Fruit fly (Drosophila melanogaster) whole organism, embryonic: ENCODE data around the gene Zir.

Experiments
- Aef1 ChIP-seq: fragments of 200-800 bp; sonication (Bioruptor generic); IDR thresholded peaks from 3 replicates; pipeline ENCODE4 v1.3.6; 2022; ENCODE audit warnings: missing biosample characterization, missing genetic modification characterization
- Antp ChIP-seq: fragments of 200-800 bp; sonication (Bioruptor generic); optimal IDR thresholded peaks from 3 replicates; lab custom pipeline; 2016; ENCODE audit warnings: missing biosample characterization, missing genetic modification characterization
- Bgb ChIP-seq: fragments of 200-800 bp; sonication (Bioruptor generic); IDR thresholded peaks from 2 replicates; pipeline ENCODE4 v1.3.6; 2022; ENCODE audit warnings: missing biosample characterization, missing genetic modification characterization; ENCODE audit not compliant: partially characterized antibody
- Bteb2 ChIP-seq: fragments of 200-800 bp; sonication (Bioruptor generic); optimal IDR thresholded peaks from 2 replicates; lab custom pipeline; 2016; ENCODE audit warnings: missing biosample characterization, missing genetic modification characterization
- CG10366 ChIP-seq: fragments of 200-800 bp; sonication (Bioruptor generic); IDR thresholded peaks from 2 replicates; pipeline ENCODE4 v1.3.6; 2022; ENCODE audit warnings: missing biosample characterization, missing genetic modification characterization
- CG13287 ChIP-seq: fragments of 200-800 bp; sonication (Bioruptor generic); IDR thresholded peaks from 2 replicates; pipeline ENCODE4 v1.3.6; 2022; ENCODE audit warnings: missing biosample characterization, missing genetic modification characterization; ENCODE audit not compliant: partially characterized antibody
- CG15696 ChIP-seq: fragments of 200-800 bp; sonication (Bioruptor generic); optimal IDR thresholded peaks from 2 replicates; lab custom pipeline; 2019; ENCODE audit warnings: missing biosample characterization, mild to moderate bottlenecking, missing genetic modification characterization, moderate library complexity
- CG1603 ChIP-seq: fragments of 200-800 bp; sonication (Bioruptor generic); optimal IDR thresholded peaks from 2 replicates; lab custom pipeline; 2019; ENCODE audit warnings: missing biosample characterization, mild to moderate bottlenecking, missing genetic modification characterization, moderate library complexity
- CG30020 ChIP-seq: fragments of 200-800 bp; optimal IDR thresholded peaks from 2 replicates; lab custom pipeline; 2019; ENCODE audit warnings: missing biosample characterization, mild to moderate bottlenecking, missing genetic modification characterization, moderate library complexity
- CG3995 ChIP-seq: fragments of 200-800 bp; sonication (Bioruptor generic); optimal IDR thresholded peaks from 3 replicates; lab custom pipeline; 2016; ENCODE audit warnings: missing biosample characterization, missing genetic modification characterization
- CG4328 ChIP-seq: fragments of 200-800 bp; sonication (Bioruptor generic); optimal IDR thresholded peaks from 3 replicates; lab custom pipeline; 2017; ENCODE audit warnings: missing biosample characterization, missing genetic modification reagents, missing genetic modification characterization
- CG4707 ChIP-seq: fragments of 200-800 bp; sonication (Bioruptor generic); optimal IDR thresholded peaks from 2 replicates; lab custom pipeline; 2018; ENCODE audit warnings: missing biosample characterization, mild to moderate bottlenecking, missing genetic modification characterization, moderate library complexity
- CG6175 ChIP-seq: fragments of 200-800 bp; sonication (Bioruptor generic); IDR thresholded peaks from 3 replicates; pipeline ENCODE4 v1.3.6; 2022; ENCODE audit warnings: missing biosample characterization, missing genetic modification characterization
- CG6791 ChIP-seq: fragments of 200-800 bp; sonication (Bioruptor generic); IDR thresholded peaks from 3 replicates; pipeline ENCODE4 v1.3.6; 2022; ENCODE audit warnings: missing biosample characterization, missing genetic modification characterization; ENCODE audit not compliant: partially characterized antibody
- CG6854 ChIP-seq: fragments of 200-800 bp; sonication (Bioruptor generic); optimal IDR thresholded peaks from 3 replicates; lab custom pipeline; 2017; ENCODE audit warnings: missing biosample characterization, mild to moderate bottlenecking, missing genetic modification characterization
- CG7372 ChIP-seq: fragments of 200-800 bp; sonication (Bioruptor generic); IDR thresholded peaks from 2 replicates; pipeline ENCODE4 v1.3.6; 2022; ENCODE audit warnings: missing biosample characterization, missing genetic modification characterization
- CG8290 ChIP-seq, 3 experiments: fragments of 200-800 bp; sonication (Bioruptor generic); optimal IDR thresholded peaks; 2 replicates each; lab custom pipeline; 2016 to 2019; ENCODE audit warnings: missing biosample characterization in 3 of 3, missing genetic modification characterization in 3 of 3, mild to moderate bottlenecking in 2 of 3, moderate library complexity in 1 of 3
- CG9817 ChIP-seq: fragments of 200-800 bp; sonication (Bioruptor generic); optimal IDR thresholded peaks from 2 replicates; lab custom pipeline; 2018; ENCODE audit warnings: missing biosample characterization, mild to moderate bottlenecking, missing genetic modification characterization, moderate library complexity
- CG9876 ChIP-seq: fragments of 200-800 bp; sonication (Bioruptor generic); optimal IDR thresholded peaks from 2 replicates; lab custom pipeline; 2016; ENCODE audit warnings: missing biosample characterization, missing genetic modification characterization
- CoRest ChIP-seq: fragments of 200-800 bp; sonication (Bioruptor generic); optimal IDR thresholded peaks from 3 replicates; lab custom pipeline; 2018; ENCODE audit warnings: missing biosample characterization, mild to moderate bottlenecking, missing genetic modification characterization, moderate library complexity
- Fer3 ChIP-seq: fragments of 200-800 bp; sonication (Bioruptor generic); optimal IDR thresholded peaks from 2 replicates; lab custom pipeline; 2018; ENCODE audit warnings: missing biosample characterization, mild to moderate bottlenecking, missing genetic modification characterization, moderate library complexity
- Gsc ChIP-seq: fragments of 200-800 bp; sonication (Bioruptor generic); IDR thresholded peaks from 2 replicates; pipeline ENCODE4 v1.3.6; 2022; ENCODE audit warnings: missing biosample characterization, missing genetic modification characterization
- H15 ChIP-seq: fragments of 200-800 bp; sonication (Bioruptor generic); IDR thresholded peaks from 3 replicates; pipeline ENCODE4 v1.3.6; 2022; ENCODE audit warnings: missing biosample characterization, missing genetic modification characterization
- HmgZ ChIP-seq: fragments of 200-800 bp; sonication (Bioruptor generic); optimal IDR thresholded peaks from 2 replicates; lab custom pipeline; 2018; ENCODE audit warnings: missing biosample characterization, mild to moderate bottlenecking, missing genetic modification characterization
- Hmx ChIP-seq: fragments of 200-800 bp; sonication (Bioruptor generic); optimal IDR thresholded peaks from 2 replicates; lab custom pipeline; 2016; ENCODE audit warnings: missing biosample characterization, missing genetic modification characterization
- Hr3 ChIP-seq: fragments of 200-800 bp; sonication (Bioruptor generic); optimal IDR thresholded peaks from 3 replicates; lab custom pipeline; 2016; ENCODE audit warnings: missing biosample characterization, missing genetic modification characterization
- Nf-YB ChIP-seq: fragments of 200-800 bp; sonication (Bioruptor generic); optimal IDR thresholded peaks from 3 replicates; lab custom pipeline; 2019; ENCODE audit warnings: missing biosample characterization, mild to moderate bottlenecking, missing genetic modification characterization, moderate library complexity
- Rfx ChIP-seq: fragments of 200-800 bp; sonication (Bioruptor generic); IDR thresholded peaks from 2 replicates; pipeline ENCODE4 v1.3.6; 2022; ENCODE audit warnings: missing biosample characterization, missing genetic modification characterization
- Scr ChIP-seq: fragments of 200-800 bp; sonication (Bioruptor generic); IDR thresholded peaks from 2 replicates; pipeline ENCODE4 v1.3.6; 2022; ENCODE audit warnings: missing biosample characterization, missing genetic modification characterization; ENCODE audit not compliant: partially characterized antibody
- Side ChIP-seq: fragments of 200-800 bp; sonication (Bioruptor generic); optimal IDR thresholded peaks from 2 replicates; lab custom pipeline; 2016; ENCODE audit warnings: missing biosample characterization, missing genetic modification characterization
- Sry-β ChIP-seq: fragments of 200-800 bp; sonication (Bioruptor generic); optimal IDR thresholded peaks from 2 replicates; lab custom pipeline; 2018; ENCODE audit warnings: missing biosample characterization, mild to moderate bottlenecking, missing genetic modification characterization, moderate library complexity
- Stat92E ChIP-seq, 3 experiments: fragments of >200 bp in 2 of 3; fragments of 200-800 bp in 1 of 3; sonication (Bioruptor generic) in 1 of 3; optimal IDR thresholded peaks; 2 replicates each; lab custom pipeline; 2017 to 2019; ENCODE audit warnings: missing biosample characterization in 3 of 3, missing genetic modification characterization in 3 of 3, mild to moderate bottlenecking in 1 of 3, moderate library complexity in 1 of 3
- bowl ChIP-seq: fragments of 200-800 bp; sonication (Bioruptor generic); IDR thresholded peaks from 2 replicates; pipeline ENCODE4 v1.3.6; 2022; ENCODE audit warnings: missing biosample characterization, missing genetic modification characterization
- chif ChIP-seq, 2 experiments: fragments of 200-800 bp; sonication (Bioruptor generic); optimal IDR thresholded peaks; 3 replicates each; lab custom pipeline; 2016; ENCODE audit warnings: missing biosample characterization in 2 of 2, missing genetic modification characterization in 2 of 2
- exex ChIP-seq: fragments of 200-800 bp; sonication (Bioruptor generic); optimal IDR thresholded peaks from 4 replicates; lab custom pipeline; 2018; ENCODE audit warnings: missing biosample characterization, mild to moderate bottlenecking, missing genetic modification characterization, moderate library complexity
- hbn ChIP-seq: fragments of 200-800 bp; sonication (Bioruptor generic); IDR thresholded peaks from 2 replicates; pipeline ENCODE4 v1.3.6; 2022; ENCODE audit warnings: missing biosample characterization, missing genetic modification characterization; ENCODE audit not compliant: partially characterized antibody
- hkb ChIP-seq, 2 experiments: fragments of 200-800 bp in 1 of 2; fragments of >200 bp in 1 of 2; sonication (Bioruptor generic) in 1 of 2; IDR thresholded peaks in 1 of 2; optimal IDR thresholded peaks in 1 of 2; 2 replicates each; pipeline versions ENCODE4 v1.3.6 to Lab custom; 2017 to 2022; ENCODE audit warnings: missing biosample characterization in 1 of 2, missing genetic modification characterization in 1 of 2
- knrl ChIP-seq: fragments of 200-800 bp; sonication (Bioruptor generic); IDR thresholded peaks from 3 replicates; pipeline ENCODE4 v1.3.6; 2022; ENCODE audit warnings: missing biosample characterization, missing genetic modification characterization; ENCODE audit not compliant: partially characterized antibody
- lab ChIP-seq: fragments of 200-800 bp; sonication (Bioruptor generic); optimal IDR thresholded peaks from 3 replicates; lab custom pipeline; 2017; ENCODE audit warnings: missing biosample characterization, missing genetic modification characterization, mild to moderate bottlenecking, moderate library complexity, missing genetic modification reagents
- mld ChIP-seq: fragments of 200-800 bp; sonication (Bioruptor generic); IDR thresholded peaks from 3 replicates; pipeline ENCODE4 v1.3.6; 2022; ENCODE audit warnings: missing biosample characterization, missing genetic modification characterization; ENCODE audit not compliant: partially characterized antibody
- nerfin-2 ChIP-seq: fragments of 200-800 bp; sonication (Bioruptor generic); IDR thresholded peaks from 2 replicates; pipeline ENCODE4 v1.3.6; 2022; ENCODE audit warnings: missing biosample characterization, missing genetic modification characterization; ENCODE audit not compliant: partially characterized antibody
- repo ChIP-seq: fragments of 200-800 bp; sonication (Bioruptor generic); optimal IDR thresholded peaks from 2 replicates; lab custom pipeline; 2016; ENCODE audit warnings: missing biosample characterization, missing genetic modification characterization
- rib ChIP-seq: fragments of 200-800 bp; sonication (Bioruptor generic); IDR thresholded peaks from 2 replicates; pipeline ENCODE4 v1.3.6; 2022; ENCODE audit warnings: missing biosample characterization, missing genetic modification characterization
- ssp ChIP-seq: fragments of 200-800 bp; sonication (Bioruptor generic); IDR thresholded peaks from 2 replicates; pipeline ENCODE4 v1.3.6; 2022; ENCODE audit warnings: missing biosample characterization, missing genetic modification characterization
- tgo ChIP-seq: fragments of 200-800 bp; sonication (Bioruptor generic); IDR thresholded peaks from 3 replicates; pipeline ENCODE4 v1.3.6; 2022; ENCODE audit warnings: missing biosample characterization, missing genetic modification characterization
- trem ChIP-seq: fragments of 200-800 bp; optimal IDR thresholded peaks from 3 replicates; lab custom pipeline; 2019; ENCODE audit warnings: missing biosample characterization, mild to moderate bottlenecking, missing genetic modification characterization, moderate library complexity
- ttk ChIP-seq: fragments of 200-800 bp; sonication (Bioruptor generic); IDR thresholded peaks from 2 replicates; pipeline ENCODE4 v2.1.2; 2022; ENCODE audit warnings: missing biosample characterization, missing genetic modification characterization
- vvl ChIP-seq: fragments of 200-800 bp; sonication (Bioruptor generic); IDR thresholded peaks from 2 replicates; pipeline ENCODE4 v1.3.6; 2022; ENCODE audit warnings: missing biosample characterization, missing genetic modification characterization
- zen2 ChIP-seq: fragments of 200-800 bp; sonication (Bioruptor generic); IDR thresholded peaks from 3 replicates; pipeline ENCODE4 v1.3.6; 2022; ENCODE audit warnings: missing biosample characterization, missing genetic modification characterization; ENCODE audit not compliant: partially characterized antibody

Zir gene

DNA sequence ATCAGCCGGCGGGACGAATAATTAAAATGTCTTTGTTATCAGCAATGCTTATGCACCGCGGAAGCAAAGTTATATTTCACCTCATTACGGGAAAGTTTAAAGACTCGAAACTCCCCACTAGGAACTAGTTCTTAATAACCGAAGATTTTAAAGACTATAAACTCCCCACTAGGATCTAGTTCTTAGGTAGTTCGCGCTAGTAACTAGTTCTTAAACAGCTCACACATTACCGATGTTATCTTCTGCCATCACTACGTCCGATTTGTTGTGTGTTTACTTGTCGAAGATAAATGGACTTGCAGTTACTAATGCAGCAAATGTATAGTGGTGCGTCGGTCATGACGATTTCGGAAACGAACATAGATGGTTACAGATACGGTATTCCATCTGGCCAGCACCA lies 48.5 kb downstream of the Zir start, which contains the start of the genes CG31974 and CG11454 (continued):
- TF ChIP-seq Hr3 (GFP tag; lab: Kevin White, UChicago), result no peak
- TF ChIP-seq Nf-YB (GFP tag; lab: Kevin White, UChicago), result peak; percentile 2
- no peak for TF ChIP-seq CG9876 (GFP tag; lab: Kevin White, UChicago)
- TF ChIP-seq CG6175, result no peak
- no peak for TF ChIP-seq ttk (GFP tag; lab: Robert Waterston, UW)
- no peak for TF ChIP-seq CG4328 (GFP tag; lab: Kevin White, UChicago)
- TF ChIP-seq chif (GFP tag; optimal IDR thresholded peaks at IDR 0.05; lab: Kevin White, UChicago), result no peak
- TF ChIP-seq hkb (optimal IDR thresholded peaks at IDR 0.05; lab: Kevin White, UChicago), result no peak
- TF ChIP-seq hkb (GFP tag; IDR thresholded peaks at IDR 0.05; lab: Robert Waterston, UW), result no peak
- TF ChIP-seq trem, result peak; percentile 35
- peak; percentile 61 for TF ChIP-seq HmgZ (tag; lab: Kevin White, UChicago)
- no peak for TF ChIP-seq CG6854 (GFP tag; lab: Kevin White, UChicago)
- peak; percentile 4 for TF ChIP-seq CoRest (tag; lab: Kevin White, UChicago)
- no peak for TF ChIP-seq rib (GFP tag; lab: Robert Waterston, UW)
- TF ChIP-seq CG13287 (GFP tag; lab: Robert Waterston, UW), result peak; percentile 97
- TF ChIP-seq lab (GFP tag; lab: Kevin White, UChicago), result peak; percentile 33
- peak; percentile 87 for TF ChIP-seq knrl
- TF ChIP-seq Bteb2 (GFP tag; lab: Kevin White, UChicago), result no peak
- TF ChIP-seq CG30020 (tag; lab: Kevin White, UChicago), result peak; percentile 5
- TF ChIP-seq Fer3 (tag; lab: Kevin White, UChicago), result peak; percentile 7
- TF ChIP-seq Antp (GFP tag; lab: Kevin White, UChicago), result no peak
- peak; percentile 70; the same call in 1 of the 2 replicates for TF ChIP-seq nerfin-2 (GFP tag; lab: Robert Waterston, UW)
- no peak for TF ChIP-seq Gsc
- TF ChIP-seq exex (tag; lab: Kevin White, UChicago), result peak; percentile 11
- no peak for TF ChIP-seq ssp (GFP tag; lab: Robert Waterston, UW)
- no peak for TF ChIP-seq H15 (GFP tag; lab: Robert Waterston, UW)
- TF ChIP-seq CG1603 (tag; lab: Kevin White, UChicago), result peak; percentile 65
- no peak for TF ChIP-seq CG8290 (GFP tag; optimal IDR thresholded peaks at IDR 0.05; lab: Kevin White, UChicago)
- peak in 1 of 2 experiments; percentile 49 for TF ChIP-seq CG8290 (tag; optimal IDR thresholded peaks at IDR 0.05; lab: Kevin White, UChicago)
- TF ChIP-seq repo (GFP tag; lab: Kevin White, UChicago), result no peak
- TF ChIP-seq CG7372 (GFP tag; lab: Robert Waterston, UW), result no peak
- peak; percentile 44 for TF ChIP-seq Sry-β (GFP tag; lab: Kevin White, UChicago)
- TF ChIP-seq tgo, result no peak
- TF ChIP-seq Scr, result peak; percentile 82
- peak; percentile 92 for TF ChIP-seq hbn (GFP tag; lab: Robert Waterston, UW)
- TF ChIP-seq mld (GFP tag; lab: Robert Waterston, UW), result 0 out of 3 replicates have a peak, but pooled peaks have one; percentile 41
- no peak for TF ChIP-seq bowl (GFP tag; lab: Robert Waterston, UW)
- no peak for TF ChIP-seq Aef1
- no peak for TF ChIP-seq CG9817 (tag; lab: Kevin White, UChicago)
- TF ChIP-seq CG6791 (GFP tag; lab: Robert Waterston, UW), result peak; percentile 69; the same call in 2 of the 3 replicates
- TF ChIP-seq Stat92E (GFP tag; optimal IDR thresholded peaks at IDR 0.05; lab: Kevin White, UChicago), result no peak
- TF ChIP-seq CG3995 (GFP tag; lab: Kevin White, UChicago), result peak; percentile 38
- no peak for TF ChIP-seq CG10366 (GFP tag; lab: Robert Waterston, UW)
- TF ChIP-seq vvl, result peak; percentile 15; the same call in 1 of the 2 replicates
- TF ChIP-seq CG4707 (GFP tag; lab: Kevin White, UChicago), result no peak
- peak; percentile 78 for TF ChIP-seq zen2 (GFP tag; lab: Robert Waterston, UW)
- TF ChIP-seq Side (GFP tag; lab: Kevin White, UChicago), result peak; percentile 38
- no peak for TF ChIP-seq Hmx (GFP tag; lab: Kevin White, UChicago)
- TF ChIP-seq Bgb, result peak; percentile 91
- TF ChIP-seq Rfx (GFP tag; lab: Robert Waterston, UW), result peak; percentile 18; the same call in 1 of the 2 replicates
- no peak for TF ChIP-seq CG15696 (tag; lab: Kevin White, UChicago)
